Worm (Caenorhabditis elegans) whole organism, L2 larva: ENCODE data around the gene F46H5.5.

Experiments used
- alr-1 ChIP-seq: fragments of 150-350 bp; optimal IDR thresholded peaks from 2 replicates; lab custom pipeline; 2014; ENCODE audit warnings: missing biosample characterization, missing genetic modification characterization
- nhr-25 ChIP-seq: fragments of 150-350 bp; sonication (generic microtip); optimal IDR thresholded peaks from 3 replicates; lab custom pipeline; 2014; ENCODE audit warnings: missing biosample characterization, missing genetic modification characterization
- peb-1 ChIP-seq: fragments of 150-350 bp; optimal IDR thresholded peaks from 2 replicates; lab custom pipeline; 2014; ENCODE audit warnings: missing biosample characterization, missing genetic modification characterization
- ztf-4 ChIP-seq: fragments of 150-350 bp; optimal IDR thresholded peaks from 2 replicates; lab custom pipeline; 2014; ENCODE audit warnings: missing biosample characterization, missing genetic modification characterization

ce11 chrX:7230321-7230720, 26.5 kb downstream of the F46H5.5 start:
- peak; percentile 8 for TF ChIP-seq ztf-4 (tag; lab: Kevin White, UChicago)
- no peak for TF ChIP-seq alr-1 (tag; lab: Kevin White, UChicago)
- TF ChIP-seq nhr-25 (tag; lab: Kevin White, UChicago), result peak; percentile 55
- no peak for TF ChIP-seq peb-1 (tag; lab: Kevin White, UChicago)
